Worm (Caenorhabditis elegans) whole organism, mixed stage, embryonic: Measurements from ENCODE around the gene srt-47.

ENCODE experiments used
- M03D4.4 ChIP-seq: sonication (generic microtip); optimal IDR thresholded peaks from 2 replicates; lab custom pipeline; 2017; ENCODE audit warnings: mild to moderate bottlenecking, missing genetic modification characterization, missing compliant biosample characterization
- bed-3 ChIP-seq: fragments of 200-800 bp; sonication (Bioruptor generic); optimal IDR thresholded peaks from 3 replicates; lab custom pipeline; 2018; ENCODE audit warnings: mild to moderate bottlenecking, missing genetic modification characterization, moderate library complexity, missing compliant biosample characterization
- ceh-39 ChIP-seq: fragments of 150-350 bp; optimal IDR thresholded peaks from 2 replicates; lab custom pipeline; 2014; ENCODE audit warnings: missing biosample characterization, missing genetic modification characterization
- ceh-43 ChIP-seq: fragments of 200-800 bp; sonication (Bioruptor generic); optimal IDR thresholded peaks from 2 replicates; lab custom pipeline; 2018; ENCODE audit warnings: mild to moderate bottlenecking, missing genetic modification characterization, moderate library complexity, missing compliant biosample characterization
- ceh-83 ChIP-seq: fragments of 200-800 bp; sonication (Bioruptor generic); optimal IDR thresholded peaks from 2 replicates; lab custom pipeline; 2018; ENCODE audit warnings: mild to moderate bottlenecking, missing genetic modification characterization, missing compliant biosample characterization
- ces-1 ChIP-seq: fragments of 150-350 bp; optimal IDR thresholded peaks from 2 replicates; lab custom pipeline; 2014; ENCODE audit warnings: missing biosample characterization, missing genetic modification reagents, missing genetic modification characterization
- cnd-1 ChIP-seq: fragments of 200-800 bp; sonication (Bioruptor generic); optimal IDR thresholded peaks from 2 replicates; lab custom pipeline; 2018; ENCODE audit warnings: mild to moderate bottlenecking, missing genetic modification characterization, missing compliant biosample characterization
- drap-1 ChIP-seq: fragments of 200-800 bp; sonication (Bioruptor generic); optimal IDR thresholded peaks from 3 replicates; lab custom pipeline; 2018; ENCODE audit warnings: mild to moderate bottlenecking, missing genetic modification characterization, missing compliant biosample characterization
- flh-1 ChIP-seq: fragments of 200-800 bp; sonication (Bioruptor generic); optimal IDR thresholded peaks from 2 replicates; lab custom pipeline; 2018; ENCODE audit warnings: mild to moderate bottlenecking, missing genetic modification characterization, moderate library complexity, missing compliant biosample characterization
- ham-2 ChIP-seq: fragments of 200-800 bp; sonication (Bioruptor generic); optimal IDR thresholded peaks from 2 replicates; lab custom pipeline; 2018; ENCODE audit warnings: mild to moderate bottlenecking, missing genetic modification characterization, missing compliant biosample characterization
- hlh-1 ChIP-seq: fragments of 150-350 bp; optimal IDR thresholded peaks from 2 replicates; lab custom pipeline; 2014; ENCODE audit warnings: missing biosample characterization, missing genetic modification reagents, missing genetic modification characterization
- lin-13 ChIP-seq: fragments of 150-350 bp; optimal IDR thresholded peaks from 2 replicates; lab custom pipeline; 2014; ENCODE audit warnings: missing biosample characterization, missing genetic modification characterization
- lin-32 ChIP-seq: fragments of 200-800 bp; sonication (Bioruptor generic); optimal IDR thresholded peaks from 2 replicates; lab custom pipeline; 2018; ENCODE audit warnings: mild to moderate bottlenecking, missing genetic modification characterization, missing compliant biosample characterization
- lsy-2 ChIP-seq: fragments of 150-350 bp; optimal IDR thresholded peaks from 2 replicates; lab custom pipeline; 2014; ENCODE audit warnings: missing biosample characterization, missing genetic modification characterization
- mab-5 ChIP-seq: fragments of 150-350 bp; optimal IDR thresholded peaks from 2 replicates; lab custom pipeline; 2014; ENCODE audit warnings: missing biosample characterization, missing genetic modification characterization
- mep-1 ChIP-seq: fragments of 150-350 bp; optimal IDR thresholded peaks from 2 replicates; lab custom pipeline; 2017; ENCODE audit warnings: missing biosample characterization, missing genetic modification reagents, missing genetic modification characterization, inconsistent platforms
- mls-2 ChIP-seq: sonication (generic microtip); optimal IDR thresholded peaks from 2 replicates; lab custom pipeline; 2016; ENCODE audit warnings: mild to moderate bottlenecking, missing genetic modification characterization, moderate library complexity, missing compliant biosample characterization
- nhr-2 ChIP-seq: fragments of 150-350 bp; optimal IDR thresholded peaks from 2 replicates; lab custom pipeline; 2014; ENCODE audit warnings: missing biosample characterization, missing genetic modification characterization
- nhr-237 ChIP-seq: fragments of 150-350 bp; optimal IDR thresholded peaks from 2 replicates; lab custom pipeline; 2014; ENCODE audit warnings: missing biosample characterization, missing genetic modification characterization
- nhr-28 ChIP-seq: fragments of 150-350 bp; optimal IDR thresholded peaks from 2 replicates; lab custom pipeline; 2014; ENCODE audit warnings: missing biosample characterization, missing genetic modification characterization
- nhr-76 ChIP-seq: sonication (generic microtip); optimal IDR thresholded peaks from 2 replicates; lab custom pipeline; 2017; ENCODE audit warnings: missing biosample characterization, missing genetic modification characterization
- pha-4 ChIP-seq: fragments of 150-350 bp; optimal IDR thresholded peaks from 2 replicates; lab custom pipeline; 2018; ENCODE audit warnings: missing biosample characterization, missing genetic modification reagents, missing genetic modification characterization
- sem-2 ChIP-seq: fragments of 200-800 bp; sonication (Bioruptor generic); optimal IDR thresholded peaks from 2 replicates; lab custom pipeline; 2018; ENCODE audit warnings: mild to moderate bottlenecking, missing genetic modification characterization, missing compliant biosample characterization
- snpc-4 ChIP-seq: fragments of 150-350 bp; optimal IDR thresholded peaks from 2 replicates; lab custom pipeline; 2014; ENCODE audit warnings: missing biosample characterization, missing genetic modification characterization
- sptf-1 ChIP-seq: sonication (generic microtip); optimal IDR thresholded peaks from 2 replicates; lab custom pipeline; 2017; ENCODE audit warnings: mild to moderate bottlenecking, missing genetic modification characterization, moderate library complexity, missing compliant biosample characterization
- tbx-8 ChIP-seq: fragments of 200-800 bp; sonication (Bioruptor generic); optimal IDR thresholded peaks from 2 replicates; lab custom pipeline; 2018; ENCODE audit warnings: mild to moderate bottlenecking, missing genetic modification characterization, moderate library complexity, missing compliant biosample characterization
- unc-120 ChIP-seq: sonication (generic microtip); optimal IDR thresholded peaks from 2 replicates; lab custom pipeline; 2017; ENCODE audit warnings: missing genetic modification characterization, missing compliant biosample characterization; ENCODE audit not compliant: poor library complexity, severe bottlenecking
- unc-39 ChIP-seq: fragments of 150-350 bp; optimal IDR thresholded peaks from 2 replicates; lab custom pipeline; 2014; ENCODE audit warnings: missing biosample characterization, missing genetic modification characterization
- unc-62 ChIP-seq: fragments of 150-350 bp; optimal IDR thresholded peaks from 2 replicates; lab custom pipeline; 2014; ENCODE audit warnings: missing biosample characterization, missing genetic modification reagents, missing genetic modification characterization
- zip-8 ChIP-seq: fragments of 150-350 bp; optimal IDR thresholded peaks from 2 replicates; lab custom pipeline; 2014; ENCODE audit warnings: missing biosample characterization, missing genetic modification characterization
- ztf-11 ChIP-seq: fragments of 150-350 bp; optimal IDR thresholded peaks from 2 replicates; lab custom pipeline; 2014; ENCODE audit warnings: missing biosample characterization, missing genetic modification characterization

srt-47 gene

DNA sequence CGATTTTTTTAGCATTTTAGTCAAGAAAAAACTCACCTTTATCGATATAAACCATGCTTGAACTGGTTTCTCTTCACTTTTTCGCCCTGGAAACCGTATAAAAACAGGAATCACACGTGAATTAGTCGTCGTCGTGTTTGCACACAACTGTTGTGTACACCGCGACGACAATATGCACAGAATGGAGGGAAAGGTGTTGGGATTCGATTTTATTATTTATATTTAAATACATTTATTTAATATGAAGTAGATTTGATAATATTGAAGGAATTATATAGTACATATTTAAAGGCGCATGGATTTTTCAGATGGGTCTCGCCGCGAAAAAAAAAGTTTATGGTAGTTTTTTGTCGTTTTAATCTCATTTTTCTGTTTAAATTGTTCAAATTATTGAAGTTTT lies 24.3 kb downstream of the srt-47 start, which contains the start of gene Y41E3.8:
Y41E3.8 (minus strand) TSS at position 88 of the 400 bp plus-strand sequence.
- TF ChIP-seq ces-1 (GFP tag; lab: Kevin White, UChicago) (peak; percentile 54), cnd-1 (tag; lab: Kevin White, UChicago) (no peak)

DNA sequence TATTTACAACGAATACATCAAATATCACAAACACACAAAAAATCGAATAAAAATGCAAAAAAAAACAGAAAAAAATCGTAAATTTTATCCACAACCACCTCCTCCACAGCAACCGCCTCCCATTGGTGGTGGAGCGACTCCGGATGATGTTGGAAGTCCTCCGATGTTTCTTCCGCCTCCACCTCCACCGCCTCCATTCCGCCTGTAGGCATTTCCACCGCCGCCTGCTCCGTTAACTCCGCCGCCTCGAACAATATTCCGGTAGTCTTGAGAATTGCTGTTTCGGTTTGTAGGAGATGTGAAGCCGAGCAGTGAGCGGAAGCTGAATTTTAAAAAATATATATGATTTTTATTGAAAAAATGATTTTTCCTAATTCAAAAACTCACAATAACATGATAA lies 24.8 kb downstream of the srt-47 start:
- TF ChIP-seq unc-39 (tag; lab: Kevin White, UChicago) (no peak), ceh-39 (tag; lab: Kevin White, UChicago) (no peak)
- TF ChIP-seq, all 35 proteins: peak for 0

DNA sequence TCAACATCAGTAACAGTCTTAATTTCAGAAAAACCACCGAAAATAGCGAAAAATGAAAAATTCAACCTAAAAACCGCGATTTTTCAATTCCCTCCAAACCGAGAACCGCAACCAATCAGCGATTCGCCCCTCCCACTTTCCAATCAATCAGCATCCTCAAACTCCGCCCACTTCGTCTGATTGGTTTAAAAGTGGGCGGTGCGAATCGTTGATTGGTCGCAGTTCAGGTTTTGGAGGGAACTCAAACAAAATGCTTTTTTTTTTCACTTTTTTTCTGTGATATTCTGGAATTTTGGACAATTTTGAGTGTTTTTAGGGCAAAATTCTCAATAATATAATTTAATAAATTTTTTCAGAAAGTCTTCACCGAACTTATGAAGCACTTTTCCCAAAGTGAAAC lies 25.3 kb downstream of the srt-47 start:
- TF ChIP-seq ztf-11 (tag; lab: Kevin White, UChicago) (no peak), ceh-43 (GFP tag; lab: Kevin White, UChicago) (no peak), hlh-1 (tag; lab: Kevin White, UChicago) (no peak), ceh-39 (tag; lab: Kevin White, UChicago) (no peak), unc-120 (tag; lab: Kevin White, UChicago) (no peak), snpc-4 (tag; lab: Kevin White, UChicago) (no peak), lin-32 (GFP tag; lab: Kevin White, UChicago) (no peak), zip-8 (tag; lab: Kevin White, UChicago) (no peak)

- TF ChIP-seq M03D4.4 (tag; lab: Kevin White, UChicago) (no peak), mep-1 (no peak), lsy-2 (tag; lab: Kevin White, UChicago) (no peak), ceh-83 (GFP tag; lab: Kevin White, UChicago) (no peak), bed-3 (GFP tag; lab: Kevin White, UChicago) (no peak), flh-1 (GFP tag; lab: Kevin White, UChicago) (no peak), ceh-43 (GFP tag; lab: Kevin White, UChicago) (no peak), cnd-1 (tag; lab: Kevin White, UChicago) (no peak), unc-39 (tag; lab: Kevin White, UChicago) (no peak), mls-2 (tag; lab: Kevin White, UChicago) (no peak), sptf-1 (tag; lab: Kevin White, UChicago) (no peak), mab-5 (tag; lab: Kevin White, UChicago) (no peak), unc-120 (tag; lab: Kevin White, UChicago) (no peak), lin-13 (tag; lab: Kevin White, UChicago) (no peak)
Measured at ce11 chrIV:15027334-15027733, 25.8 kb downstream of the srt-47 start.

- TF ChIP-seq ceh-39 (tag; lab: Kevin White, UChicago) (no peak), tbx-8 (no peak), ceh-83 (GFP tag; lab: Kevin White, UChicago) (no peak), lsy-2 (tag; lab: Kevin White, UChicago) (peak; percentile 28), ces-1 (GFP tag; lab: Kevin White, UChicago) (peak; percentile 33), mls-2 (tag; lab: Kevin White, UChicago) (no peak), lin-32 (GFP tag; lab: Kevin White, UChicago) (no peak), mab-5 (tag; lab: Kevin White, UChicago) (peak; percentile 28), sem-2 (GFP tag; lab: Kevin White, UChicago) (no peak), snpc-4 (tag; lab: Kevin White, UChicago) (no peak), nhr-237 (peak; percentile 35), flh-1 (GFP tag; lab: Kevin White, UChicago) (no peak), unc-39 (tag; lab: Kevin White, UChicago) (no peak), lin-13 (tag; lab: Kevin White, UChicago) (peak; percentile 34), pha-4 (peak; percentile 5), drap-1 (GFP tag; lab: Kevin White, UChicago) (no peak), zip-8 (tag; lab: Kevin White, UChicago) (no peak), mep-1 (peak; percentile 60), hlh-1 (tag; lab: Kevin White, UChicago) (no peak)
Measured at ce11 chrIV:15025384-15025783, 27.8 kb downstream of the srt-47 start, which contains the start of gene fcd-2. TSS of gene fcd-2 (plus strand) at chrIV:15025710.

DNA sequence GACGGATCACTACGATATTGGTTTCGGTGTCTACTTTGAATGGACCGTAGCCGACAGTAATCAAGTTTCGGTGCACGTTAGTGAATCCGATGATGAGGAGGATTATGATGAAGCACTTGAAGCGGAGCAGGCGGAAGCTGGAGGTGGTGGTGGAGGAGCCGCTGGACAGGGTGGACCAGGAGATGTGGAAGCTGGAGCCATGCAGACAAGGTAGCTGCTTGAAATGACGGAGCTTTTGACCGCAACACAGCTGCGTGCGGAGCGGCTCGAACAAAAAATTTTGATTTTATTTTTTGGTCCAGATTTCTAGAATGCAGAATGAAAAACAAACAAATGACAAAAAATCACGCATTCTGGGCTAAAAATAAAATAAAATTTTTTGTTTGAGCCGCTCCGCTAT lies 28.7 kb downstream of the srt-47 start:
- TF ChIP-seq nhr-28 (no peak), nhr-2 (no peak), cnd-1 (tag; lab: Kevin White, UChicago) (no peak), ham-2 (no peak), tbx-8 (no peak), nhr-76 (tag; lab: Kevin White, UChicago) (no peak), mep-1 (no peak), lin-32 (GFP tag; lab: Kevin White, UChicago) (no peak), mab-5 (tag; lab: Kevin White, UChicago) (no peak), flh-1 (GFP tag; lab: Kevin White, UChicago) (no peak), unc-62 (GFP tag; lab: Kevin White, UChicago) (no peak), mls-2 (tag; lab: Kevin White, UChicago) (no peak), ces-1 (GFP tag; lab: Kevin White, UChicago) (no peak), unc-120 (tag; lab: Kevin White, UChicago) (no peak), drap-1 (GFP tag; lab: Kevin White, UChicago) (no peak), lin-13 (tag; lab: Kevin White, UChicago) (no peak), M03D4.4 (tag; lab: Kevin White, UChicago) (no peak), bed-3 (GFP tag; lab: Kevin White, UChicago) (no peak)
- TF ChIP-seq, all 35 proteins: peak for 0
